Fruit fly (Drosophila melanogaster) whole organism, embryonic: ENCODE results near the gene Top3alpha.

Experiments
- B-H2 ChIP-seq: fragments of 200-800 bp; sonication (Bioruptor generic); optimal IDR thresholded peaks from 2 replicates; lab custom pipeline; 2018; ENCODE audit warnings: missing biosample characterization, mild to moderate bottlenecking, missing genetic modification characterization
- Bgb ChIP-seq: fragments of 200-800 bp; sonication (Bioruptor generic); IDR thresholded peaks from 2 replicates; pipeline ENCODE4 v1.3.6; 2022; ENCODE audit warnings: missing biosample characterization, missing genetic modification characterization; ENCODE audit not compliant: partially characterized antibody
- CG10267 ChIP-seq: fragments of 200-800 bp; sonication (Bioruptor generic); optimal IDR thresholded peaks from 2 replicates; lab custom pipeline; 2018; ENCODE audit warnings: missing biosample characterization, mild to moderate bottlenecking, missing genetic modification characterization, moderate library complexity
- CG10366 ChIP-seq: fragments of 200-800 bp; sonication (Bioruptor generic); IDR thresholded peaks from 2 replicates; pipeline ENCODE4 v1.3.6; 2022; ENCODE audit warnings: missing biosample characterization, missing genetic modification characterization
- CG10543 ChIP-seq: fragments of 200-800 bp; sonication (Bioruptor generic); optimal IDR thresholded peaks from 3 replicates; lab custom pipeline; 2017; ENCODE audit warnings: missing biosample characterization, mild to moderate bottlenecking, missing genetic modification characterization, moderate library complexity
- CG10565 ChIP-seq: fragments of 200-800 bp; sonication (Bioruptor generic); optimal IDR thresholded peaks from 3 replicates; lab custom pipeline; 2016; ENCODE audit warnings: missing biosample characterization, mild to moderate bottlenecking, missing genetic modification characterization
- CG10654 ChIP-seq: fragments of 200-800 bp; sonication (Bioruptor generic); optimal IDR thresholded peaks from 2 replicates; lab custom pipeline; 2016; ENCODE audit warnings: missing biosample characterization, missing genetic modification characterization
- CG11723 ChIP-seq: fragments of 200-800 bp; sonication (Bioruptor generic); optimal IDR thresholded peaks from 2 replicates; lab custom pipeline; 2017; ENCODE audit warnings: missing biosample characterization, mild to moderate bottlenecking, missing genetic modification characterization
- CG12769 ChIP-seq: fragments of 200-800 bp; sonication (Bioruptor generic); optimal IDR thresholded peaks from 2 replicates; lab custom pipeline; 2019; ENCODE audit warnings: missing biosample characterization, mild to moderate bottlenecking, missing genetic modification characterization, moderate library complexity
- CG13894 ChIP-seq: fragments of 200-800 bp; sonication (Bioruptor generic); optimal IDR thresholded peaks from 3 replicates; lab custom pipeline; 2018; ENCODE audit warnings: missing biosample characterization, mild to moderate bottlenecking, missing genetic modification characterization, moderate library complexity
- CG14710 ChIP-seq: fragments of 200-800 bp; sonication (Bioruptor generic); optimal IDR thresholded peaks from 3 replicates; lab custom pipeline; 2019; ENCODE audit warnings: missing biosample characterization, mild to moderate bottlenecking, missing genetic modification characterization, moderate library complexity
- CG14860 ChIP-seq: fragments of 200-800 bp; sonication (Bioruptor generic); IDR thresholded peaks from 3 replicates; pipeline ENCODE4 v1.3.6; 2022; ENCODE audit warnings: missing biosample characterization, missing genetic modification characterization; ENCODE audit not compliant: partially characterized antibody
- CG1647 ChIP-seq: fragments of 200-800 bp; sonication (Bioruptor generic); optimal IDR thresholded peaks from 3 replicates; lab custom pipeline; 2016; ENCODE audit warnings: missing biosample characterization, missing genetic modification characterization
- CG17802 ChIP-seq: fragments of 200-800 bp; sonication (Bioruptor generic); optimal IDR thresholded peaks from 2 replicates; lab custom pipeline; 2018; ENCODE audit warnings: missing biosample characterization, mild to moderate bottlenecking, missing genetic modification characterization, moderate library complexity
- CG18476 ChIP-seq: fragments of 200-800 bp; sonication (Bioruptor generic); optimal IDR thresholded peaks from 2 replicates; lab custom pipeline; 2016; ENCODE audit warnings: missing biosample characterization, mild to moderate bottlenecking, missing genetic modification characterization
- CG2120 ChIP-seq: fragments of 200-800 bp; sonication (Bioruptor generic); optimal IDR thresholded peaks from 3 replicates; lab custom pipeline; 2016; ENCODE audit warnings: missing biosample characterization, missing genetic modification characterization
- CG31388 ChIP-seq: fragments of 200-800 bp; sonication (Bioruptor generic); optimal IDR thresholded peaks from 2 replicates; lab custom pipeline; 2016; ENCODE audit warnings: missing biosample characterization, missing genetic modification characterization
- CG32532 ChIP-seq: fragments of 200-800 bp; sonication (Bioruptor generic); IDR thresholded peaks from 2 replicates; pipeline ENCODE4 v1.3.6; 2022; ENCODE audit warnings: missing biosample characterization, missing genetic modification characterization
- CG43689 ChIP-seq: fragments of 200-800 bp; sonication (Bioruptor generic); IDR thresholded peaks from 2 replicates; pipeline ENCODE4 v1.3.6; 2022; ENCODE audit warnings: missing biosample characterization, missing genetic modification characterization
- CG6175 ChIP-seq: fragments of 200-800 bp; sonication (Bioruptor generic); IDR thresholded peaks from 3 replicates; pipeline ENCODE4 v1.3.6; 2022; ENCODE audit warnings: missing biosample characterization, missing genetic modification characterization
- Chrac-16 ChIP-seq: fragments of 200-800 bp; sonication (Bioruptor generic); optimal IDR thresholded peaks from 3 replicates; lab custom pipeline; 2016; ENCODE audit warnings: missing biosample characterization, missing genetic modification characterization
- CkIIα-i1 ChIP-seq: fragments of 200-800 bp; sonication (Bioruptor generic); IDR thresholded peaks from 2 replicates; pipeline ENCODE4 v1.3.6; 2022; ENCODE audit warnings: missing biosample characterization, missing genetic modification characterization
- Ets65A ChIP-seq: fragments of 200-800 bp; sonication (Bioruptor generic); peaks from one replicate; lab custom pipeline; 2016; ENCODE audit warnings: missing biosample characterization, missing genetic modification characterization
- Gug ChIP-seq: fragments of 200-800 bp; sonication (Bioruptor generic); IDR thresholded peaks from 4 replicates; pipeline ENCODE4 v1.3.6; 2022; ENCODE audit warnings: missing biosample characterization, missing genetic modification characterization
- Hsf ChIP-seq: fragments of 200-800 bp; sonication (Bioruptor generic); optimal IDR thresholded peaks from 3 replicates; lab custom pipeline; 2016; ENCODE audit warnings: missing biosample characterization, missing genetic modification characterization
- Lim3 ChIP-seq: fragments of 200-800 bp; sonication (Bioruptor generic); IDR thresholded peaks from 2 replicates; pipeline ENCODE4 v1.3.6; 2022; ENCODE audit warnings: missing biosample characterization, missing genetic modification characterization
- Oli ChIP-seq: fragments of 200-800 bp; sonication (Bioruptor generic); optimal IDR thresholded peaks from 2 replicates; lab custom pipeline; 2018; ENCODE audit warnings: missing biosample characterization, mild to moderate bottlenecking, missing genetic modification characterization, moderate library complexity
- Ptx1 ChIP-seq: fragments of 200-800 bp; sonication (Bioruptor generic); IDR thresholded peaks from 2 replicates; pipeline ENCODE4 v1.3.6; 2022; ENCODE audit warnings: missing biosample characterization, missing genetic modification characterization
- Rfx ChIP-seq: fragments of 200-800 bp; sonication (Bioruptor generic); IDR thresholded peaks from 2 replicates; pipeline ENCODE4 v1.3.6; 2022; ENCODE audit warnings: missing biosample characterization, missing genetic modification characterization
- Sin3A ChIP-seq: fragments of >200 bp; optimal IDR thresholded peaks from 2 replicates; lab custom pipeline; 2018
- Sox100B ChIP-seq: fragments of 200-800 bp; sonication (Bioruptor generic); optimal IDR thresholded peaks from 3 replicates; lab custom pipeline; 2018; ENCODE audit warnings: missing biosample characterization, mild to moderate bottlenecking, missing genetic modification characterization
- TFAM ChIP-seq: fragments of 200-800 bp; sonication (Bioruptor generic); optimal IDR thresholded peaks from 2 replicates; lab custom pipeline; 2017; ENCODE audit warnings: missing biosample characterization, missing genetic modification characterization, inconsistent platforms
- Tbp ChIP-seq: fragments of >200 bp; optimal IDR thresholded peaks from 2 replicates; lab custom pipeline; 2018; ENCODE audit warnings: missing biosample characterization, missing genetic modification characterization
- Xbp1 ChIP-seq: fragments of 200-800 bp; sonication (Bioruptor generic); optimal IDR thresholded peaks from 3 replicates; lab custom pipeline; 2016; ENCODE audit warnings: missing biosample characterization, mild to moderate bottlenecking, missing genetic modification characterization
- YL-1 ChIP-seq: fragments of 200-800 bp; sonication (Bioruptor generic); optimal IDR thresholded peaks from 3 replicates; lab custom pipeline; 2017; ENCODE audit warnings: missing biosample characterization, mild to moderate bottlenecking, missing genetic modification characterization
- ap ChIP-seq: fragments of 200-800 bp; sonication (Bioruptor generic); IDR thresholded peaks from 2 replicates; pipeline ENCODE4 v1.3.6; 2022; ENCODE audit warnings: missing biosample characterization, missing genetic modification characterization
- bbx ChIP-seq: fragments of 200-800 bp; sonication (Bioruptor generic); IDR thresholded peaks from 2 replicates; pipeline ENCODE4 v1.3.6; 2022; ENCODE audit warnings: missing biosample characterization, missing genetic modification characterization; ENCODE audit not compliant: partially characterized antibody
- bsh ChIP-seq, 2 experiments: fragments of 200-800 bp; sonication (Bioruptor generic); optimal IDR thresholded peaks; 2 replicates each; lab custom pipeline; 2017 to 2018; ENCODE audit warnings: mild to moderate bottlenecking in 2 of 2, missing biosample characterization in 2 of 2, missing genetic modification characterization in 2 of 2, moderate library complexity in 1 of 2
- btn ChIP-seq: fragments of 200-800 bp; sonication (Bioruptor generic); optimal IDR thresholded peaks from 2 replicates; lab custom pipeline; 2016; ENCODE audit warnings: missing biosample characterization, missing genetic modification characterization
- cato ChIP-seq: fragments of 200-800 bp; sonication (Bioruptor generic); optimal IDR thresholded peaks from 2 replicates; lab custom pipeline; 2016; ENCODE audit warnings: missing biosample characterization, missing genetic modification characterization, borderline replicate concordance
- chm ChIP-seq: fragments of 200-800 bp; sonication (Bioruptor generic); IDR thresholded peaks from 2 replicates; pipeline ENCODE4 v1.3.6; 2022; ENCODE audit warnings: missing biosample characterization, missing genetic modification characterization
- corto ChIP-seq: fragments of 200-800 bp; sonication (Bioruptor generic); optimal IDR thresholded peaks from 2 replicates; lab custom pipeline; 2016; ENCODE audit warnings: missing biosample characterization, mild to moderate bottlenecking, missing genetic modification characterization, moderate library complexity
- danr ChIP-seq: fragments of 200-800 bp; sonication (Bioruptor generic); IDR thresholded peaks from 2 replicates; pipeline ENCODE4 v1.3.6; 2022; ENCODE audit warnings: missing biosample characterization, missing genetic modification characterization
- lov ChIP-seq, 2 experiments: fragments of 200-800 bp in 1 of 2; fragments of >200 bp in 1 of 2; sonication (Bioruptor generic) in 1 of 2; IDR thresholded peaks in 1 of 2; optimal IDR thresholded peaks in 1 of 2; 2 replicates in 1 of 2; 3 replicates in 1 of 2; pipeline versions ENCODE4 v1.3.6 to Lab custom; 2017 to 2022; ENCODE audit warnings: missing biosample characterization in 1 of 2, missing genetic modification characterization in 1 of 2
- maf-S ChIP-seq: fragments of 200-800 bp; sonication (Bioruptor generic); optimal IDR thresholded peaks from 2 replicates; lab custom pipeline; 2016; ENCODE audit warnings: missing biosample characterization, missing genetic modification characterization
- oc ChIP-seq: fragments of 200-800 bp; sonication (Bioruptor generic); optimal IDR thresholded peaks from 2 replicates; lab custom pipeline; 2018; ENCODE audit warnings: missing biosample characterization, mild to moderate bottlenecking, missing genetic modification characterization, moderate library complexity
- psq ChIP-seq: fragments of 200-800 bp; sonication (Bioruptor generic); optimal IDR thresholded peaks from 2 replicates; lab custom pipeline; 2017; ENCODE audit warnings: missing biosample characterization, missing genetic modification characterization
- row ChIP-seq: fragments of 200-800 bp; sonication (Bioruptor generic); IDR thresholded peaks from 3 replicates; pipeline ENCODE4 v1.3.6; 2022; ENCODE audit warnings: missing biosample characterization, missing genetic modification characterization
- shn ChIP-seq: fragments of 200-800 bp; sonication (Bioruptor generic); optimal IDR thresholded peaks from 3 replicates; lab custom pipeline; 2016; ENCODE audit warnings: missing biosample characterization, missing genetic modification characterization
- tll ChIP-seq, 2 experiments: fragments of 200-800 bp in 1 of 2; fragments of >200 bp in 1 of 2; sonication (Bioruptor generic) in 1 of 2; optimal IDR thresholded peaks; 2 replicates each; lab custom pipeline; 2017 to 2019; ENCODE audit warnings: missing biosample characterization in 2 of 2, missing genetic modification characterization in 2 of 2, mild to moderate bottlenecking in 1 of 2, moderate library complexity in 1 of 2

The Top3alpha gene

DNA sequence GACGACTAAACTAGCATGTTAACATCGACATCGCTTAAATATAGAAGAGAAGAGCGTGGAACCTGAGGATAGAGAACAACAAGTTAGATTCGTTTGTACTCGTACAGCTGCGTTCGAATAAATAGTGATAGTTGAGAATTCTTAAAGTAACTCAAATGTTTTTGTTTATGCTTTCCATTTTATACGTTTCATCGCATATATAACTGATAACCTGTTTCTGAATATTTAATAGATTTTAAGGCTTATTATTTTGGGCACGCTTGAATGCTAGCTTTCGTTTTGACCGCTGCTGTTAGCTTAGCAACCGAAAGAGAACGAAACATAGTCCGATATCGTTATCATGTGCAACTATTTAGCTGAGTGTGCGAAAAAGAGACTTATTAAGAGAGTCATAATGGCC, 30.3 kb downstream of the Top3alpha start:
- peak; percentile 86 for TF ChIP-seq CG10267 (tag; lab: Kevin White, UChicago)
- TF ChIP-seq CG31388 (GFP tag; lab: Kevin White, UChicago) = peak; percentile 83
- TF ChIP-seq CG6175 (GFP tag; lab: Robert Waterston, UW) = peak; percentile 94
- peak; percentile 93 for TF ChIP-seq danr (GFP tag; lab: Robert Waterston, UW)
- no peak for TF ChIP-seq bbx
- TF ChIP-seq YL-1 = peak; percentile 74
- TF ChIP-seq cato (GFP tag; lab: Kevin White, UChicago) = peak; percentile 79
- peak; percentile 83 for TF ChIP-seq CG43689 (GFP tag; lab: Robert Waterston, UW)
- TF ChIP-seq Sox100B (GFP tag; lab: Kevin White, UChicago) = peak; percentile 86
- peak; percentile 55 for TF ChIP-seq CG17802
- TF ChIP-seq Gug (GFP tag; lab: Robert Waterston, UW) = peak; percentile 93
- peak; percentile 81 for TF ChIP-seq ap
- no peak for TF ChIP-seq lov (optimal IDR thresholded peaks at IDR 0.05; lab: Kevin White, UChicago)
- TF ChIP-seq lov (GFP tag; IDR thresholded peaks at IDR 0.05; lab: Robert Waterston, UW) = peak; percentile 80; the same call in 2 of the 3 replicates
- peak; percentile 83 for TF ChIP-seq oc (tag; lab: Kevin White, UChicago)
- peak; percentile 88 to 96 for TF ChIP-seq bsh (GFP tag; optimal IDR thresholded peaks at IDR 0.05; lab: Kevin White, UChicago)
- TF ChIP-seq CG2120 (GFP tag; lab: Kevin White, UChicago) = peak; percentile 99
- peak; percentile 55 for TF ChIP-seq psq (GFP tag; lab: Kevin White, UChicago)
- TF ChIP-seq CG10565 = peak; percentile 51
- peak; percentile 99 for TF ChIP-seq CG12769 (tag; lab: Kevin White, UChicago)
- peak; percentile 84 for TF ChIP-seq corto (GFP tag; lab: Kevin White, UChicago)
- TF ChIP-seq shn (GFP tag; lab: Kevin White, UChicago) = peak; percentile 82
- TF ChIP-seq maf-S = peak; percentile 96
- TF ChIP-seq CkIIα-i1 = peak; percentile 83
- peak; percentile 92 for TF ChIP-seq Oli
- peak; percentile 98 for TF ChIP-seq row (GFP tag; lab: Robert Waterston, UW)
- no peak for TF ChIP-seq tll (GFP tag; optimal IDR thresholded peaks at IDR 0.05; lab: Kevin White, UChicago)
- TF ChIP-seq CG14710 (tag; lab: Kevin White, UChicago) = peak; percentile 57
- TF ChIP-seq Lim3 (GFP tag; lab: Robert Waterston, UW) = peak; percentile 79
- TF ChIP-seq CG13894 (tag; lab: Kevin White, UChicago) = peak; percentile 98
- no peak for TF ChIP-seq Bgb (GFP tag; lab: Robert Waterston, UW)
- TF ChIP-seq Xbp1 (GFP tag; lab: Kevin White, UChicago) = peak; percentile 92
- TF ChIP-seq btn (GFP tag; lab: Kevin White, UChicago) = peak; percentile 62
- peak; percentile 97 for TF ChIP-seq Hsf (GFP tag; lab: Kevin White, UChicago)
- TF ChIP-seq Rfx (GFP tag; lab: Robert Waterston, UW) = peak; percentile 99
- TF ChIP-seq CG10543 (GFP tag; lab: Kevin White, UChicago) = peak; percentile 76
- TF ChIP-seq Ptx1 (GFP tag; lab: Robert Waterston, UW) = peak; percentile 97
- peak; percentile 96 for TF ChIP-seq B-H2
- TF ChIP-seq CG18476 (GFP tag; lab: Kevin White, UChicago) = peak; percentile 91
- no peak for TF ChIP-seq Sin3A (lab: Kevin White, UChicago)
- peak; percentile 85 for TF ChIP-seq CG10654 (GFP tag; lab: Kevin White, UChicago)
- peak; percentile 99 for TF ChIP-seq CG32532 (GFP tag; lab: Robert Waterston, UW)
- TF ChIP-seq CG14860 (GFP tag; lab: Robert Waterston, UW) = no peak
- TF ChIP-seq Ets65A (GFP tag; lab: Kevin White, UChicago) = peak; percentile 98
- TF ChIP-seq CG11723 (GFP tag; lab: Kevin White, UChicago) = peak; percentile 87
- TF ChIP-seq CG1647 (GFP tag; lab: Kevin White, UChicago) = peak; percentile 89
- peak; percentile 94 for TF ChIP-seq chm
- peak; percentile 51 for TF ChIP-seq TFAM (GFP tag; lab: Kevin White, UChicago)
- TF ChIP-seq Chrac-16 (GFP tag; lab: Kevin White, UChicago) = peak; percentile 91
- TF ChIP-seq CG10366 (GFP tag; lab: Robert Waterston, UW) = peak; percentile 97
- no peak for TF ChIP-seq Tbp
